Worm (Caenorhabditis elegans) whole organism, midembryonic: Measurements from ENCODE around the gene W03F9.4.

Source experiments
- T22C8.4 ChIP-seq: fragments of 200-800 bp; sonication (Bioruptor generic); IDR thresholded peaks from 2 replicates; pipeline ENCODE4 v1.3.6; 2022; ENCODE audit warnings: missing genetic modification characterization, missing compliant biosample characterization
- flt-1 ChIP-seq: fragments of 200-800 bp; sonication (Bioruptor generic); IDR thresholded peaks from 2 replicates; pipeline ENCODE4 v1.3.6; 2022; ENCODE audit warnings: missing genetic modification characterization, missing compliant biosample characterization
- klf-2 ChIP-seq: fragments of 200-800 bp; sonication (Bioruptor generic); conservative IDR thresholded peaks from 2 replicates; pipeline ENCODE4 v1.3.6; 2022; ENCODE audit warnings: missing genetic modification reagents, missing genetic modification characterization, missing compliant biosample characterization
- ref-1 ChIP-seq: fragments of 200-800 bp; sonication (Bioruptor generic); conservative IDR thresholded peaks from 2 replicates; pipeline ENCODE4 v1.3.6; 2022; ENCODE audit warnings: missing genetic modification reagents, missing genetic modification characterization, missing compliant biosample characterization
- ztf-29 ChIP-seq: fragments of 200-800 bp; sonication (Bioruptor generic); IDR thresholded peaks from 2 replicates; pipeline ENCODE4 v1.3.6; 2022; ENCODE audit warnings: missing genetic modification reagents, missing genetic modification characterization, missing compliant biosample characterization

ce11 chrV:174520-174919 is 23.3 kb upstream of the W03F9.4 start:
- TF ChIP-seq ref-1 (GFP tag; lab: Robert Waterston, UW) (no peak), ztf-29 (GFP tag; lab: Robert Waterston, UW) (no peak), flt-1 (no peak), klf-2 (GFP tag; lab: Robert Waterston, UW) (no peak), T22C8.4 (GFP tag; lab: Robert Waterston, UW) (no peak)
